Fruit fly (Drosophila melanogaster): ENCODE measurements around the gene CG15535.

DNA sequence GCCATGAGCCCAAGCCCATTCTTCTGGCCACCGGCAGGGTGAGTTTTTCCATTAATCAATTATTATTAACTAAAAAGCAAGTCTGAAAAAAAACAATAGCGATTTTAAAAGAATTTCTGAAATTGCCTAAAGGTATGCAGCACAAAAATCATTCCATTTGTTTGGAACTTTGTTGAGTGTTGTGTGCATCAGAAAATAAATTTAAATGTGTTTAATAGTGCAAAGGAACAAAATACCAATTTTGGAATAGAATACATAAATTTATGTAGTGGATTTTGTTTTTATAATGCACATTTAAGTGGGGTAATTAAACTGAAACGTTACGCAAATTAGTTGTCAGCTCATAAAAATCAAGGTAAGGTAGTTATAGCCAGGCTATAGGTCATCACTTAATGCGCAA, 40.5 kb upstream of the CG15535 start:
- TF ChIP-seq Tbp (GFP tag; optimal IDR thresholded peaks at IDR 0.05): no peak
- no peak for TF ChIP-seq croc (GFP tag; conservative IDR thresholded peaks at IDR 0.05)
- TF ChIP-seq Chrac-16 (GFP tag; optimal IDR thresholded peaks at IDR 0.05): no peak
- no peak for TF ChIP-seq cas (GFP tag; IDR thresholded peaks at IDR 0.05)
- no peak for TF ChIP-seq CG2116 (GFP tag; optimal IDR thresholded peaks at IDR 0.05)
- no peak for TF ChIP-seq E2f1 (GFP tag; IDR thresholded peaks at IDR 0.05)
- no peak for TF ChIP-seq Mes4 (GFP tag; optimal IDR thresholded peaks at IDR 0.05)
- TF ChIP-seq Blimp-1 (GFP tag; optimal IDR thresholded peaks at IDR 0.05): no peak
- no peak for TF ChIP-seq Aef1 (GFP tag; IDR thresholded peaks at IDR 0.05)
- no peak for TF ChIP-seq CG11723 (GFP tag; optimal IDR thresholded peaks at IDR 0.05)
- no peak for TF ChIP-seq CG8388 (GFP tag; optimal IDR thresholded peaks at IDR 0.05)
- no peak for TF ChIP-seq CG13123 (GFP tag; optimal IDR thresholded peaks at IDR 0.05)
- no peak for TF ChIP-seq CG10543 (GFP tag; optimal IDR thresholded peaks at IDR 0.05)

Measured in whole organism, embryonic.